Worm (Caenorhabditis elegans): ENCODE data around the gene pos-1.

The pos-1 gene

ce11 chrV:8414036-8414728 lies at the start of gene pos-1:
pos-1 (plus strand) TSS chrV:8414086.
- TF ChIP-seq nhr-77 (tag; optimal IDR thresholded peaks at IDR 0.05) (no peak), ets-5 (GFP tag; IDR thresholded peaks at IDR 0.05) (no peak), fkh-8 (tag; optimal IDR thresholded peaks at IDR 0.05) (no peak), efl-1 (optimal IDR thresholded peaks at IDR 0.05) (no peak), efl-1 (GFP tag; optimal IDR thresholded peaks at IDR 0.05 in 1 of 2) (peak in 1 of 2 experiments; percentile 90)

- no peak for TF ChIP-seq egl-27 (tag; optimal IDR thresholded peaks at IDR 0.05)
- TF ChIP-seq efl-3 (GFP tag; optimal IDR thresholded peaks at IDR 0.05): no peak
- no peak for TF ChIP-seq snpc-4 (tag; optimal IDR thresholded peaks at IDR 0.05)
- no peak for TF ChIP-seq pax-3 (tag; optimal IDR thresholded peaks at IDR 0.05)
- TF ChIP-seq lin-14 (GFP tag; optimal IDR thresholded peaks at IDR 0.05): no peak
- no peak for TF ChIP-seq lin-39 (tag; optimal IDR thresholded peaks at IDR 0.05)
- TF ChIP-seq rnt-1 (tag; optimal IDR thresholded peaks at IDR 0.05): no peak
- no peak for TF ChIP-seq tlp-1 (tag; optimal IDR thresholded peaks at IDR 0.05)
- no peak for TF ChIP-seq elt-2 (tag; optimal IDR thresholded peaks at IDR 0.05)
Observed at ce11 chrV:8370705-8371104, 43.2 kb upstream of the pos-1 start, which contains the start of gene gpa-2. gpa-2 (plus strand) TSS chrV:8371005.

ce11 chrV:8375419-8375818 lies 38.5 kb upstream of the pos-1 start, which contains the start of gene F38E1.10:
F38E1.10 (minus strand) TSS chrV:8375519.
- TF ChIP-seq lin-39 (tag; optimal IDR thresholded peaks at IDR 0.05): no peak
- no peak for TF ChIP-seq tbx-2 (tag; optimal IDR thresholded peaks at IDR 0.05)
- no peak for TF ChIP-seq ceh-90 (tag; optimal IDR thresholded peaks at IDR 0.05)
- TF ChIP-seq ces-1 (GFP tag; optimal IDR thresholded peaks at IDR 0.05): no peak
- no peak for TF ChIP-seq zip-4 (GFP tag; optimal IDR thresholded peaks at IDR 0.05)
- no peak for TF ChIP-seq unc-130 (tag; optimal IDR thresholded peaks at IDR 0.05)
- TF ChIP-seq hlh-4 (tag; optimal IDR thresholded peaks at IDR 0.05): no peak
- TF ChIP-seq isw-1 (GFP tag; IDR thresholded peaks at IDR 0.05): no peak
- no peak for TF ChIP-seq lir-3 (tag; optimal IDR thresholded peaks at IDR 0.05; ENCODE audit: poor library complexity)

ce11 chrV:8375849-8376248 lies 38.0 kb upstream of the pos-1 start, which contains the start of gene F38E1.3:
F38E1.3 (plus strand) TSS chrV:8376149.
- TF ChIP-seq ztf-4 (tag; optimal IDR thresholded peaks at IDR 0.05) (no peak), zip-4 (GFP tag; optimal IDR thresholded peaks at IDR 0.05) (no peak)

- TF ChIP-seq skn-1 (tag; optimal IDR thresholded peaks at IDR 0.05) (no peak), blmp-1 (tag; optimal IDR thresholded peaks at IDR 0.05) (peak; percentile 45), efl-1 (optimal IDR thresholded peaks at IDR 0.05) (no peak), efl-1 (GFP tag; optimal IDR thresholded peaks at IDR 0.05 in 1 of 2) (peak in 1 of 2 experiments; percentile 1)
Observed at ce11 chrV:8379206-8379605, 34.7 kb upstream of the pos-1 start, which contains the start of gene F52E1.5. F52E1.5 (plus strand) TSS chrV:8379506.

- TF ChIP-seq Y116A8C.19 (tag; optimal IDR thresholded peaks at IDR 0.05; ENCODE audit: borderline replicate concordance) (no peak), nhr-47 (tag; optimal IDR thresholded peaks at IDR 0.05) (no peak), efl-3 (GFP tag; optimal IDR thresholded peaks at IDR 0.05) (no peak), snu-23 (GFP tag; optimal IDR thresholded peaks at IDR 0.05) (no peak), unc-30 (tag; optimal IDR thresholded peaks at IDR 0.05) (no peak), pag-3 (tag; optimal IDR thresholded peaks at IDR 0.05; ENCODE audit: borderline replicate concordance, insufficient read depth) (no peak), lir-3 (tag; optimal IDR thresholded peaks at IDR 0.05; ENCODE audit: poor library complexity) (no peak), ceh-63 (GFP tag; optimal IDR thresholded peaks at IDR 0.05) (no peak), efl-1 (optimal IDR thresholded peaks at IDR 0.05) (no peak), efl-1 (GFP tag; optimal IDR thresholded peaks at IDR 0.05 in 1 of 2) (no peak), fkh-10 (GFP tag; optimal IDR thresholded peaks at IDR 0.05) (no peak), alr-1 (tag; optimal IDR thresholded peaks at IDR 0.05; ENCODE audit: borderline replicate concordance) (no peak), rnt-1 (tag; optimal IDR thresholded peaks at IDR 0.05) (no peak), lin-35 (GFP tag; optimal IDR thresholded peaks at IDR 0.05) (no peak), unc-130 (tag; optimal IDR thresholded peaks at IDR 0.05) (no peak)
Observed at ce11 chrV:8380076-8380475, 33.8 kb upstream of the pos-1 start.
